Worm (Caenorhabditis elegans) whole organism, mixed stage, embryonic: ENCODE data around the gene hlh-15.

Source experiments
- M03D4.4 ChIP-seq: sonication (generic microtip); optimal IDR thresholded peaks from 2 replicates; lab custom pipeline; 2017; ENCODE audit warnings: mild to moderate bottlenecking, missing genetic modification characterization, missing compliant biosample characterization
- bed-3 ChIP-seq: fragments of 200-800 bp; sonication (Bioruptor generic); optimal IDR thresholded peaks from 3 replicates; lab custom pipeline; 2018; ENCODE audit warnings: mild to moderate bottlenecking, missing genetic modification characterization, moderate library complexity, missing compliant biosample characterization
- blmp-1 ChIP-seq: fragments of 150-350 bp; optimal IDR thresholded peaks from 2 replicates; lab custom pipeline; 2014; ENCODE audit warnings: missing biosample characterization, missing genetic modification characterization
- ceh-39 ChIP-seq: fragments of 150-350 bp; optimal IDR thresholded peaks from 2 replicates; lab custom pipeline; 2014; ENCODE audit warnings: missing biosample characterization, missing genetic modification characterization
- ceh-83 ChIP-seq: fragments of 200-800 bp; sonication (Bioruptor generic); optimal IDR thresholded peaks from 2 replicates; lab custom pipeline; 2018; ENCODE audit warnings: mild to moderate bottlenecking, missing genetic modification characterization, missing compliant biosample characterization
- ces-1 ChIP-seq: fragments of 150-350 bp; optimal IDR thresholded peaks from 2 replicates; lab custom pipeline; 2014; ENCODE audit warnings: missing biosample characterization, missing genetic modification reagents, missing genetic modification characterization
- cnd-1 ChIP-seq: fragments of 200-800 bp; sonication (Bioruptor generic); optimal IDR thresholded peaks from 2 replicates; lab custom pipeline; 2018; ENCODE audit warnings: mild to moderate bottlenecking, missing genetic modification characterization, missing compliant biosample characterization
- drap-1 ChIP-seq: fragments of 200-800 bp; sonication (Bioruptor generic); optimal IDR thresholded peaks from 3 replicates; lab custom pipeline; 2018; ENCODE audit warnings: mild to moderate bottlenecking, missing genetic modification characterization, missing compliant biosample characterization
- elt-1 ChIP-seq: sonication (generic microtip); optimal IDR thresholded peaks from 2 replicates; lab custom pipeline; 2017; ENCODE audit warnings: missing genetic modification characterization, mild to moderate bottlenecking, missing compliant biosample characterization, antibody characterized with exemption, moderate library complexity, borderline replicate concordance; ENCODE audit not compliant: insufficient read depth
- elt-3 ChIP-seq: fragments of 150-350 bp; optimal IDR thresholded peaks from 2 replicates; lab custom pipeline; 2014; ENCODE audit warnings: missing biosample characterization, missing genetic modification characterization
- flh-1 ChIP-seq: fragments of 200-800 bp; sonication (Bioruptor generic); optimal IDR thresholded peaks from 2 replicates; lab custom pipeline; 2018; ENCODE audit warnings: mild to moderate bottlenecking, missing genetic modification characterization, moderate library complexity, missing compliant biosample characterization
- ham-2 ChIP-seq: fragments of 200-800 bp; sonication (Bioruptor generic); optimal IDR thresholded peaks from 2 replicates; lab custom pipeline; 2018; ENCODE audit warnings: mild to moderate bottlenecking, missing genetic modification characterization, missing compliant biosample characterization
- hlh-1 ChIP-seq: fragments of 150-350 bp; optimal IDR thresholded peaks from 2 replicates; lab custom pipeline; 2014; ENCODE audit warnings: missing biosample characterization, missing genetic modification reagents, missing genetic modification characterization
- lin-13 ChIP-seq: fragments of 150-350 bp; optimal IDR thresholded peaks from 2 replicates; lab custom pipeline; 2014; ENCODE audit warnings: missing biosample characterization, missing genetic modification characterization
- lin-32 ChIP-seq: fragments of 200-800 bp; sonication (Bioruptor generic); optimal IDR thresholded peaks from 2 replicates; lab custom pipeline; 2018; ENCODE audit warnings: mild to moderate bottlenecking, missing genetic modification characterization, missing compliant biosample characterization
- lsy-2 ChIP-seq: fragments of 150-350 bp; optimal IDR thresholded peaks from 2 replicates; lab custom pipeline; 2014; ENCODE audit warnings: missing biosample characterization, missing genetic modification characterization
- mab-5 ChIP-seq: fragments of 150-350 bp; optimal IDR thresholded peaks from 2 replicates; lab custom pipeline; 2014; ENCODE audit warnings: missing biosample characterization, missing genetic modification characterization
- mep-1 ChIP-seq: fragments of 150-350 bp; optimal IDR thresholded peaks from 2 replicates; lab custom pipeline; 2017; ENCODE audit warnings: missing biosample characterization, missing genetic modification reagents, missing genetic modification characterization, inconsistent platforms
- nhr-12 ChIP-seq: fragments of 150-350 bp; optimal IDR thresholded peaks from 2 replicates; lab custom pipeline; 2014; ENCODE audit warnings: missing biosample characterization, missing genetic modification characterization
- nhr-2 ChIP-seq: fragments of 150-350 bp; optimal IDR thresholded peaks from 2 replicates; lab custom pipeline; 2014; ENCODE audit warnings: missing biosample characterization, missing genetic modification characterization
- nhr-237 ChIP-seq: fragments of 150-350 bp; optimal IDR thresholded peaks from 2 replicates; lab custom pipeline; 2014; ENCODE audit warnings: missing biosample characterization, missing genetic modification characterization
- nhr-28 ChIP-seq: fragments of 150-350 bp; optimal IDR thresholded peaks from 2 replicates; lab custom pipeline; 2014; ENCODE audit warnings: missing biosample characterization, missing genetic modification characterization
- nhr-76 ChIP-seq: sonication (generic microtip); optimal IDR thresholded peaks from 2 replicates; lab custom pipeline; 2017; ENCODE audit warnings: missing biosample characterization, missing genetic modification characterization
- pha-4 ChIP-seq: fragments of 150-350 bp; optimal IDR thresholded peaks from 2 replicates; lab custom pipeline; 2018; ENCODE audit warnings: missing biosample characterization, missing genetic modification reagents, missing genetic modification characterization
- sem-2 ChIP-seq: fragments of 200-800 bp; sonication (Bioruptor generic); optimal IDR thresholded peaks from 2 replicates; lab custom pipeline; 2018; ENCODE audit warnings: mild to moderate bottlenecking, missing genetic modification characterization, missing compliant biosample characterization
- snpc-4 ChIP-seq: fragments of 150-350 bp; optimal IDR thresholded peaks from 2 replicates; lab custom pipeline; 2014; ENCODE audit warnings: missing biosample characterization, missing genetic modification characterization
- sptf-1 ChIP-seq: sonication (generic microtip); optimal IDR thresholded peaks from 2 replicates; lab custom pipeline; 2017; ENCODE audit warnings: mild to moderate bottlenecking, missing genetic modification characterization, moderate library complexity, missing compliant biosample characterization
- tbx-8 ChIP-seq: fragments of 200-800 bp; sonication (Bioruptor generic); optimal IDR thresholded peaks from 2 replicates; lab custom pipeline; 2018; ENCODE audit warnings: mild to moderate bottlenecking, missing genetic modification characterization, moderate library complexity, missing compliant biosample characterization
- unc-120 ChIP-seq: sonication (generic microtip); optimal IDR thresholded peaks from 2 replicates; lab custom pipeline; 2017; ENCODE audit warnings: missing genetic modification characterization, missing compliant biosample characterization; ENCODE audit not compliant: poor library complexity, severe bottlenecking
- unc-39 ChIP-seq: fragments of 150-350 bp; optimal IDR thresholded peaks from 2 replicates; lab custom pipeline; 2014; ENCODE audit warnings: missing biosample characterization, missing genetic modification characterization
- unc-62 ChIP-seq: fragments of 150-350 bp; optimal IDR thresholded peaks from 2 replicates; lab custom pipeline; 2014; ENCODE audit warnings: missing biosample characterization, missing genetic modification reagents, missing genetic modification characterization
- zip-8 ChIP-seq: fragments of 150-350 bp; optimal IDR thresholded peaks from 2 replicates; lab custom pipeline; 2014; ENCODE audit warnings: missing biosample characterization, missing genetic modification characterization
- ztf-11 ChIP-seq: fragments of 150-350 bp; optimal IDR thresholded peaks from 2 replicates; lab custom pipeline; 2014; ENCODE audit warnings: missing biosample characterization, missing genetic modification characterization

Gene hlh-15

ce11 chrX:2375300-2376035, 37.7 kb downstream of the hlh-15 start, which contains the start of gene F47G3.3:
TSS of gene F47G3.3 (plus strand) at chrX:2375985.
- TF ChIP-seq cnd-1 (tag; lab: Kevin White, UChicago) (no peak), ham-2 (GFP tag; lab: Kevin White, UChicago) (no peak), unc-39 (tag; lab: Kevin White, UChicago) (no peak), lin-13 (no peak), mep-1 (tag; lab: Kevin White, UChicago) (no peak), sptf-1 (no peak), zip-8 (no peak), snpc-4 (tag; lab: Kevin White, UChicago) (no peak), lin-32 (GFP tag; lab: Kevin White, UChicago) (no peak), blmp-1 (tag; lab: Kevin White, UChicago) (no peak), sem-2 (GFP tag; lab: Kevin White, UChicago) (no peak), drap-1 (GFP tag; lab: Kevin White, UChicago) (no peak), pha-4 (tag; lab: Kevin White, UChicago) (no peak), ceh-83 (no peak)

ce11 chrX:2372134-2372533, 41.0 kb downstream of the hlh-15 start:
- TF ChIP-seq ceh-83, result no peak
- TF ChIP-seq unc-62 (GFP tag; lab: Kevin White, UChicago), result no peak
- TF ChIP-seq blmp-1 (tag; lab: Kevin White, UChicago), result no peak
- no peak for TF ChIP-seq M03D4.4 (tag; lab: Kevin White, UChicago)
- no peak for TF ChIP-seq hlh-1
- no peak for TF ChIP-seq sem-2 (GFP tag; lab: Kevin White, UChicago)
- TF ChIP-seq flh-1 (GFP tag; lab: Kevin White, UChicago), result no peak
- TF ChIP-seq ceh-39, result no peak
- no peak for TF ChIP-seq snpc-4 (tag; lab: Kevin White, UChicago)
- no peak for TF ChIP-seq nhr-12

DNA sequence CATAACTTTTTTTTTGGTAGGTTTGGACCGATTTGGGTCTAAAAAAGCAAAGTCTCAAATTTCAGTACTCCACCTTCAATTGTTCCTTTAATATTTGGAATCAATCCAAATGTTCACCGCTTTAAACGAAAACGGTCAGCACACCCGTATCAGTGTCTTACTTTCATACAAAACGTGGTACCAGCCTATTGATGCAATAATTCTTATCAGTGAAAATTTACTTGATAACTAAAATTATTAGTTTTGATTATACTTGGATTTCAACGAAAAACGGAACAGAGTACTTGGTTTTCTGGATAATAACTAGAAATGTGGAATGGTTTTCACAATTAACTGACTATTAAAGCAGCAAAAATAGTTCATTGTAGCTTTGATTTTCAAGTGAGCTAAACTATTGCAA, 42.5 kb downstream of the hlh-15 start:
- TF ChIP-seq cnd-1 (tag; lab: Kevin White, UChicago) (no peak), lin-32 (GFP tag; lab: Kevin White, UChicago) (no peak), blmp-1 (tag; lab: Kevin White, UChicago) (no peak), hlh-1 (no peak), nhr-12 (no peak), ham-2 (GFP tag; lab: Kevin White, UChicago) (no peak), nhr-237 (tag; lab: Kevin White, UChicago) (no peak), sptf-1 (no peak), nhr-76 (tag; lab: Kevin White, UChicago) (no peak), ceh-83 (no peak), nhr-28 (tag; lab: Kevin White, UChicago) (no peak), tbx-8 (GFP tag; lab: Kevin White, UChicago) (no peak), lsy-2 (tag; lab: Kevin White, UChicago) (no peak), elt-1 (tag; lab: Kevin White, UChicago) (no peak), zip-8 (no peak), ztf-11 (tag; lab: Kevin White, UChicago) (no peak), bed-3 (GFP tag; lab: Kevin White, UChicago) (no peak), unc-39 (tag; lab: Kevin White, UChicago) (no peak), pha-4 (tag; lab: Kevin White, UChicago) (no peak)

- no peak for TF ChIP-seq lsy-2 (tag; lab: Kevin White, UChicago)
- no peak for TF ChIP-seq ceh-39
- TF ChIP-seq elt-1 (tag; lab: Kevin White, UChicago), result no peak
- no peak for TF ChIP-seq drap-1 (GFP tag; lab: Kevin White, UChicago)
- TF ChIP-seq blmp-1 (tag; lab: Kevin White, UChicago), result no peak
- no peak for TF ChIP-seq elt-3 (tag; lab: Kevin White, UChicago)
These were observed 44.1 kb downstream of the hlh-15 start for ce11 chrX:2369073-2369472.

DNA sequence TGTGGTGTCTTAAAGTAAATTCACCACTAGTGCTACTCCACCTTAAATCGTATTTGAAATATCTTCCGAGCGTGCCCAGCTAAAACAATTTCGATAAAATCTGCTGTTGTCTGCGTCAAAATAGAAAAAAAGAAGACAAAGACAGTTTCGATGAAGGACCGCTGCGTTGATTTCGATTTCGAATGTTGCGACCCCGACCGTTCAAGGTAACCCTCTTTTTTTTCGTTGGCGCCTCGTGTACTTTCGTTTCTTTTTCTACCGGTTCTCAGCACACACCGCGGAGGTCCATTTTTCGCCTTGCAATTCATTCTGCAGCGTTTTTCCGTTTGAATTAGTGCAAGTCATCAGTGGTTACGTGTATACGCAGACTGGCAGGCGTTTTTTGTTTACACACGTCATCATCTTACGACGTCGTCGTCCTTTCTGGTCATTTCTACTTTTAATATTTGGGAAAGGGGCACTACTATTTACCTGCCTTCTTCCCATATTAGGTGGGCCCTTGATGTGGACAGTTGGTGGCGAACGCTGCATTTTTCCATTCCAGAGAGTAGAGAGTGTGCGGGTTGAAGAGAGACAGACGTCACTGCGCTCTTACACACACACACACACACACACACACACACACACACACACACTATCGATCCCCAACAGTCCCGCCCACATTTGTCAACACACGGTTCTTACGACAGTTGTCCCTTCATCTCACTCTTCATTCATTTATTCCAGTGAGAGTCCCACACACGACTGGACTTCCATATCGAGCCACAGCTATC, 44.9 kb downstream of the hlh-15 start:
- TF ChIP-seq sptf-1 (peak; percentile 16), unc-62 (GFP tag; lab: Kevin White, UChicago) (no peak), nhr-76 (tag; lab: Kevin White, UChicago) (no peak), mab-5 (no peak), ceh-83 (no peak), blmp-1 (tag; lab: Kevin White, UChicago) (no peak), nhr-28 (tag; lab: Kevin White, UChicago) (no peak), zip-8 (no peak), ceh-39 (peak; percentile 75), drap-1 (GFP tag; lab: Kevin White, UChicago) (peak; percentile 49), pha-4 (tag; lab: Kevin White, UChicago) (peak; percentile 80), ces-1 (GFP tag; lab: Kevin White, UChicago) (no peak), hlh-1 (no peak), nhr-237 (tag; lab: Kevin White, UChicago) (no peak), elt-3 (tag; lab: Kevin White, UChicago) (no peak), cnd-1 (tag; lab: Kevin White, UChicago) (peak; percentile 70), tbx-8 (GFP tag; lab: Kevin White, UChicago) (no peak), lin-13 (no peak), unc-120 (tag; lab: Kevin White, UChicago) (peak; percentile 16), elt-1 (tag; lab: Kevin White, UChicago) (no peak), snpc-4 (tag; lab: Kevin White, UChicago) (no peak), ham-2 (GFP tag; lab: Kevin White, UChicago) (peak; percentile 18), ztf-11 (tag; lab: Kevin White, UChicago) (peak; percentile 56), lin-32 (GFP tag; lab: Kevin White, UChicago) (no peak), lsy-2 (tag; lab: Kevin White, UChicago) (no peak), nhr-12 (no peak), nhr-2 (peak; percentile 27), M03D4.4 (tag; lab: Kevin White, UChicago) (peak; percentile 15), mep-1 (tag; lab: Kevin White, UChicago) (peak; percentile 54)
